Worm (Caenorhabditis elegans) whole organism, young adult: ENCODE measurements around the gene eif-3.D.

ENCODE experiments used
- F49E8.2 ChIP-seq: sonication (generic microtip); optimal IDR thresholded peaks from 3 replicates; lab custom pipeline; 2017; ENCODE audit warnings: missing genetic modification characterization, mild to moderate bottlenecking, missing compliant biosample characterization, antibody characterized with exemption, moderate library complexity; ENCODE audit not compliant: insufficient read depth
- nhr-90 ChIP-seq: sonication (generic microtip); optimal IDR thresholded peaks from 2 replicates; lab custom pipeline; 2016; ENCODE audit warnings: missing genotype, mild to moderate bottlenecking, missing genetic modification characterization, missing compliant biosample characterization
- ztf-18 ChIP-seq: sonication (generic microtip); optimal IDR thresholded peaks from 2 replicates; lab custom pipeline; 2016; ENCODE audit warnings: missing genotype, mild to moderate bottlenecking, missing genetic modification characterization, missing compliant biosample characterization

DNA sequence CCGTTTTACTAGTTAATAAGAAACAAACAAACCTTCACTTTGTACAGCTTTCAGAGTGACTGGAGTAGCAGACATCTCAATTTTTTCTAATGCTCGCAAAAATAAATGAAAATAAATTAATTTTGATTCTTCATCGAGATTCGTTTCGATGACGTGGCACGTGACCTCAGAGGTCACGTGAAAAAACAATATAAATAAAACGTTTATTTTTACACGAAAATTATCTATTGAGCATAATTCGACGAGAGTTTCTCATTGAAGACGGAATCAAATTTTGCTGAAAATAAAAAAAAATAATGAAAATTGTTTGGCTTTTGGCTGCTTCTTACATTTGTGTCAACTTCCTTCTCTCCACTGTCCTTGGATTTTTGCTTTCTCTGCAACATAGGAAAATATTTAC, 30.5 kb upstream of the eif-3.D start, which contains the start of gene rpn-6.2:
- TF ChIP-seq nhr-90 (tag; lab: Kevin White, UChicago): no peak
- no peak for TF ChIP-seq F49E8.2
- no peak for TF ChIP-seq ztf-18
